Worm (Caenorhabditis elegans) whole organism, young adult: ENCODE results near the gene F13D12.3.
A peak's percentile ranks its signal among the peaks of the same experiment; 100 is the strongest.
"Not testable (repeated sequence)": the region's sequence is repeated elsewhere in the genome, so short reads cannot be mapped to it uniquely, and the experiment has no call there.

Experiments used
- B0035.1 ChIP-seq: sonication (generic microtip); optimal IDR thresholded peaks from 2 replicates; lab custom pipeline; 2016; ENCODE audit warnings: missing genetic modification characterization, mild to moderate bottlenecking, missing compliant biosample characterization, missing genotype, missing genetic modification reagents
- F23B12.7 ChIP-seq: sonication (generic microtip); optimal IDR thresholded peaks from 2 replicates; lab custom pipeline; 2017; ENCODE audit warnings: missing genetic modification characterization, mild to moderate bottlenecking, missing compliant biosample characterization, antibody characterized with exemption, moderate library complexity; ENCODE audit not compliant: insufficient read depth
- F33H1.4 ChIP-seq: fragments of 200-800 bp; sonication (Bioruptor generic); IDR thresholded peaks from 2 replicates; pipeline ENCODE4 v1.3.6; 2022; ENCODE audit warnings: missing genetic modification reagents, missing genetic modification characterization, missing compliant biosample characterization
- F37B4.10 ChIP-seq: fragments of 200-800 bp; sonication (Bioruptor generic); IDR thresholded peaks from 2 replicates; pipeline ENCODE4 v1.3.6; 2022; ENCODE audit warnings: missing genetic modification characterization, missing compliant biosample characterization
- F39B2.1 ChIP-seq: fragments of 200-800 bp; sonication (Bioruptor generic); IDR thresholded peaks from 2 replicates; pipeline ENCODE4 v1.3.6; 2022; ENCODE audit warnings: missing genetic modification reagents, missing genetic modification characterization, missing compliant biosample characterization
- F49E8.2 ChIP-seq: sonication (generic microtip); optimal IDR thresholded peaks from 3 replicates; lab custom pipeline; 2017; ENCODE audit warnings: missing genetic modification characterization, mild to moderate bottlenecking, missing compliant biosample characterization, antibody characterized with exemption, moderate library complexity; ENCODE audit not compliant: insufficient read depth
- T07F8.4 ChIP-seq: sonication (generic microtip); optimal IDR thresholded peaks from 2 replicates; lab custom pipeline; 2016; ENCODE audit warnings: mild to moderate bottlenecking, missing genetic modification characterization, moderate library complexity, missing compliant biosample characterization
- Y53G8AR.9 ChIP-seq: fragments of 200-800 bp; sonication (Bioruptor generic); conservative IDR thresholded peaks from 2 replicates; pipeline ENCODE4 v1.3.6; 2022; ENCODE audit warnings: missing genetic modification reagents, missing genetic modification characterization, missing compliant biosample characterization
- Y56A3A.18 ChIP-seq: fragments of 200-800 bp; sonication (Bioruptor generic); IDR thresholded peaks from 2 replicates; pipeline ENCODE4 v1.3.6; 2022; ENCODE audit warnings: missing genetic modification reagents, missing genetic modification characterization, missing compliant biosample characterization
- ZK185.1 ChIP-seq: sonication (generic microtip); optimal IDR thresholded peaks from 2 replicates; lab custom pipeline; 2016; ENCODE audit warnings: mild to moderate bottlenecking, missing genetic modification characterization, missing compliant biosample characterization; ENCODE audit not compliant: poor library complexity, severe bottlenecking
- ama-1 ChIP-seq, 3 experiments: fragments of 150-350 bp in 1 of 3; sonication (generic microtip) in 2 of 3; optimal IDR thresholded peaks; 2 replicates each; lab custom pipeline; 2014 to 2018; ENCODE audit warnings: missing biosample characterization in 2 of 3, missing genetic modification characterization in 2 of 3, missing genetic modification reagents in 2 of 3
- bed-2 ChIP-seq: fragments of 200-800 bp; sonication (Bioruptor generic); IDR thresholded peaks from 2 replicates; pipeline ENCODE4 v1.3.6; 2022; ENCODE audit warnings: missing genetic modification reagents, missing genetic modification characterization, missing compliant biosample characterization
- cebp-1 ChIP-seq, 2 experiments: fragments of 200-800 bp in 1 of 2; sonication (Bioruptor generic) in 1 of 2; sonication (generic microtip) in 1 of 2; IDR thresholded peaks in 1 of 2; optimal IDR thresholded peaks in 1 of 2; 2 replicates each; pipeline versions ENCODE4 v1.3.6 to Lab custom; 2017 to 2022; ENCODE audit warnings: missing compliant biosample characterization in 2 of 2, missing genetic modification characterization in 2 of 2, mild to moderate bottlenecking in 1 of 2, missing genetic modification reagents in 1 of 2, moderate library complexity in 1 of 2
- cebp-2 ChIP-seq: fragments of 200-800 bp; sonication (Bioruptor generic); IDR thresholded peaks from 2 replicates; pipeline ENCODE4 v1.3.6; 2022; ENCODE audit warnings: missing genetic modification characterization, missing compliant biosample characterization
- ceh-100 ChIP-seq: fragments of 200-800 bp; sonication (Bioruptor generic); IDR thresholded peaks from 2 replicates; pipeline ENCODE4 v1.3.6; 2022; ENCODE audit warnings: missing genetic modification reagents, missing genetic modification characterization, missing compliant biosample characterization
- ceh-40 ChIP-seq: fragments of 200-800 bp; sonication (Bioruptor generic); IDR thresholded peaks from 2 replicates; pipeline ENCODE4 v1.3.6; 2022; ENCODE audit warnings: missing genetic modification characterization, missing compliant biosample characterization
- ceh-58 ChIP-seq: fragments of 200-800 bp; sonication (Bioruptor generic); IDR thresholded peaks from 2 replicates; pipeline ENCODE4 v1.3.6; 2022; ENCODE audit warnings: missing genetic modification characterization, missing compliant biosample characterization
- ceh-91 ChIP-seq: fragments of 200-800 bp; sonication (Bioruptor generic); IDR thresholded peaks from 2 replicates; pipeline ENCODE4 v1.3.6; 2022; ENCODE audit warnings: missing genetic modification reagents, missing genetic modification characterization, missing compliant biosample characterization
- chd-7 ChIP-seq: sonication (generic microtip); optimal IDR thresholded peaks from 2 replicates; lab custom pipeline; 2016; ENCODE audit warnings: mild to moderate bottlenecking, missing genetic modification characterization, moderate library complexity, missing compliant biosample characterization
- dox-1 ChIP-seq: fragments of 200-800 bp; sonication (Bioruptor generic); IDR thresholded peaks from 2 replicates; pipeline ENCODE4 v1.3.6; 2022; ENCODE audit warnings: missing genetic modification reagents, missing genetic modification characterization, missing compliant biosample characterization
- dpff-1 ChIP-seq: sonication (generic microtip); optimal IDR thresholded peaks from 2 replicates; lab custom pipeline; 2017; ENCODE audit warnings: mild to moderate bottlenecking, missing genetic modification characterization, missing compliant biosample characterization
- efl-1 ChIP-seq: fragments of 150-350 bp; optimal IDR thresholded peaks from 2 replicates; lab custom pipeline; 2014; ENCODE audit warnings: missing biosample characterization, missing genetic modification reagents, missing genetic modification characterization
- egl-18 ChIP-seq: fragments of 200-800 bp; sonication (Bioruptor generic); IDR thresholded peaks from 2 replicates; pipeline ENCODE4 v1.3.6; 2022; ENCODE audit warnings: missing genetic modification reagents, missing genetic modification characterization, missing compliant biosample characterization
- egl-44 ChIP-seq: fragments of 200-800 bp; sonication (Bioruptor generic); IDR thresholded peaks from 2 replicates; pipeline ENCODE4 v1.3.6; 2022; ENCODE audit warnings: missing genetic modification reagents, missing genetic modification characterization, missing compliant biosample characterization
- egrh-3 ChIP-seq: fragments of 200-800 bp; sonication (Bioruptor generic); IDR thresholded peaks from 2 replicates; pipeline ENCODE4 v1.3.6; 2022; ENCODE audit warnings: missing genetic modification reagents, missing genetic modification characterization, missing compliant biosample characterization
- ets-4 ChIP-seq: fragments of 200-800 bp; sonication (Bioruptor generic); optimal IDR thresholded peaks from 2 replicates; lab custom pipeline; 2018; ENCODE audit warnings: mild to moderate bottlenecking, missing genetic modification characterization, missing compliant biosample characterization
- hrde-1 ChIP-seq: sonication (generic microtip); optimal IDR thresholded peaks from 2 replicates; lab custom pipeline; 2016; ENCODE audit warnings: missing genetic modification characterization, mild to moderate bottlenecking, missing compliant biosample characterization, moderate library complexity, missing genotype, missing genetic modification reagents, borderline replicate concordance
- hsf-1 ChIP-seq: fragments of 200-800 bp; sonication (Bioruptor generic); IDR thresholded peaks from 2 replicates; pipeline ENCODE4 v1.3.6; 2022; ENCODE audit warnings: missing genetic modification reagents, missing genetic modification characterization, missing compliant biosample characterization
- lin-40 ChIP-seq: sonication (generic microtip); optimal IDR thresholded peaks from 2 replicates; lab custom pipeline; 2016; ENCODE audit warnings: missing genetic modification characterization, mild to moderate bottlenecking, missing compliant biosample characterization, missing genotype, missing genetic modification reagents
- lin-54 ChIP-seq: fragments of 200-800 bp; sonication (Bioruptor generic); optimal IDR thresholded peaks from 2 replicates; lab custom pipeline; 2018; ENCODE audit warnings: mild to moderate bottlenecking, missing genetic modification characterization, missing compliant biosample characterization
- madf-8 ChIP-seq: fragments of 200-800 bp; sonication (Bioruptor generic); conservative IDR thresholded peaks from 2 replicates; pipeline ENCODE4 v1.3.6; 2022; ENCODE audit warnings: missing genetic modification reagents, missing genetic modification characterization, missing compliant biosample characterization
- mel-28 ChIP-seq: sonication (generic microtip); optimal IDR thresholded peaks from 2 replicates; lab custom pipeline; 2016; ENCODE audit warnings: borderline replicate concordance, mild to moderate bottlenecking, missing genetic modification characterization, missing compliant biosample characterization
- nhr-179 ChIP-seq: sonication (generic microtip); optimal IDR thresholded peaks from 2 replicates; lab custom pipeline; 2016; ENCODE audit warnings: mild to moderate bottlenecking, missing genetic modification characterization, missing compliant biosample characterization
- pbrm-1 ChIP-seq: fragments of 200-800 bp; sonication (Bioruptor generic); IDR thresholded peaks from 2 replicates; pipeline ENCODE4 v1.3.6; 2022; ENCODE audit warnings: missing genetic modification reagents, missing genetic modification characterization, missing compliant biosample characterization
- rcor-1 ChIP-seq: fragments of 200-800 bp; sonication (Bioruptor generic); IDR thresholded peaks from 2 replicates; pipeline ENCODE4 v1.3.6; 2022; ENCODE audit warnings: missing genetic modification reagents, missing genetic modification characterization, missing compliant biosample characterization
- rpc-1 ChIP-seq, 2 experiments: fragments of 150-350 bp in 1 of 2; sonication (generic microtip) in 1 of 2; optimal IDR thresholded peaks; 2 replicates each; lab custom pipeline; 2014 to 2018; ENCODE audit warnings: missing biosample characterization in 1 of 2, missing genetic modification characterization in 1 of 2, missing genetic modification reagents in 1 of 2, missing genotype in 1 of 2
- sea-2 ChIP-seq: fragments of 200-800 bp; sonication (Bioruptor generic); IDR thresholded peaks from 2 replicates; pipeline ENCODE4 v1.3.6; 2022; ENCODE audit warnings: missing genetic modification characterization, missing compliant biosample characterization
- snpc-1.1 ChIP-seq: sonication (generic microtip); optimal IDR thresholded peaks from 2 replicates; lab custom pipeline; 2017; ENCODE audit warnings: missing genetic modification characterization, mild to moderate bottlenecking, missing compliant biosample characterization, antibody characterized with exemption, moderate library complexity, missing genotype, missing genetic modification reagents; ENCODE audit not compliant: insufficient read depth
- zfh-2 ChIP-seq: fragments of 200-800 bp; sonication (Bioruptor generic); conservative IDR thresholded peaks from 2 replicates; pipeline ENCODE4 v1.3.6; 2022; ENCODE audit warnings: missing genetic modification reagents, missing genetic modification characterization, missing compliant biosample characterization
- ztf-18 ChIP-seq: sonication (generic microtip); optimal IDR thresholded peaks from 2 replicates; lab custom pipeline; 2016; ENCODE audit warnings: missing genotype, mild to moderate bottlenecking, missing genetic modification characterization, missing compliant biosample characterization
- ztf-26 ChIP-seq: sonication (generic microtip); optimal IDR thresholded peaks from 2 replicates; lab custom pipeline; 2017; ENCODE audit warnings: missing genetic modification characterization, missing compliant biosample characterization
- ztf-3 ChIP-seq: fragments of 200-800 bp; sonication (Bioruptor generic); optimal IDR thresholded peaks from 2 replicates; lab custom pipeline; 2018; ENCODE audit warnings: mild to moderate bottlenecking, missing genetic modification characterization, missing compliant biosample characterization

The F13D12.3 gene

ce11 chrII:11759277-11759676 is 39.1 kb downstream of the F13D12.3 start, which contains the start of the genes F44E5.4 and F44E5.5 (continued):
- TF ChIP-seq ceh-91, result peak; percentile 62
- peak; percentile 48 for TF ChIP-seq ztf-18
- peak; percentile 90 for TF ChIP-seq B0035.1 (tag; lab: Kevin White, UChicago)
- peak; percentile 100 for TF ChIP-seq hsf-1 (GFP tag; lab: Robert Waterston, UW)
- peak; percentile 93 for TF ChIP-seq egrh-3
- peak; percentile 95 for TF ChIP-seq ceh-40 (GFP tag; lab: Robert Waterston, UW)
- TF ChIP-seq F33H1.4 (GFP tag; lab: Robert Waterston, UW), result peak; percentile 77
- TF ChIP-seq ceh-58, result peak; percentile 97
- TF ChIP-seq ztf-26 (tag; lab: Kevin White, UChicago), result peak; percentile 97
- peak; percentile 88 for TF ChIP-seq ceh-100
- peak; percentile 99 for TF ChIP-seq pbrm-1 (GFP tag; lab: Robert Waterston, UW)
- peak; percentile 97 for TF ChIP-seq lin-40 (tag; lab: Kevin White, UChicago)
- 0 out of 2 replicates have a peak, but pooled peaks have one; percentile 19 for TF ChIP-seq madf-8
- TF ChIP-seq dpff-1, result peak; percentile 93
- peak; percentile 85 for TF ChIP-seq mel-28 (tag; lab: Kevin White, UChicago)
- TF ChIP-seq zfh-2 (GFP tag; lab: Robert Waterston, UW), result peak; percentile 79
- peak; percentile 98 for TF ChIP-seq ztf-3 (GFP tag; lab: Kevin White, UChicago)
- TF ChIP-seq rpc-1 (optimal IDR thresholded peaks at IDR 0.05; lab: Kevin White, UChicago), result peak; percentile 100
- TF ChIP-seq rpc-1 (tag; optimal IDR thresholded peaks at IDR 0.05; lab: Kevin White, UChicago), result not testable (repeated sequence)
- peak; percentile 92 for TF ChIP-seq bed-2 (GFP tag; lab: Robert Waterston, UW)
- TF ChIP-seq cebp-1 (GFP tag; IDR thresholded peaks at IDR 0.05; lab: Robert Waterston, UW), result peak; percentile 89
- peak; percentile 80 for TF ChIP-seq cebp-1 (tag; optimal IDR thresholded peaks at IDR 0.05; lab: Kevin White, UChicago)
- TF ChIP-seq sea-2 (GFP tag; lab: Robert Waterston, UW), result peak; percentile 99
- peak; percentile 99 for TF ChIP-seq egl-18 (GFP tag; lab: Robert Waterston, UW)
- peak; percentile 95; the same call in 1 of the 2 replicates for TF ChIP-seq F37B4.10 (GFP tag; lab: Robert Waterston, UW)
- TF ChIP-seq Y53G8AR.9 (GFP tag; lab: Robert Waterston, UW), result peak; percentile 99

DNA sequence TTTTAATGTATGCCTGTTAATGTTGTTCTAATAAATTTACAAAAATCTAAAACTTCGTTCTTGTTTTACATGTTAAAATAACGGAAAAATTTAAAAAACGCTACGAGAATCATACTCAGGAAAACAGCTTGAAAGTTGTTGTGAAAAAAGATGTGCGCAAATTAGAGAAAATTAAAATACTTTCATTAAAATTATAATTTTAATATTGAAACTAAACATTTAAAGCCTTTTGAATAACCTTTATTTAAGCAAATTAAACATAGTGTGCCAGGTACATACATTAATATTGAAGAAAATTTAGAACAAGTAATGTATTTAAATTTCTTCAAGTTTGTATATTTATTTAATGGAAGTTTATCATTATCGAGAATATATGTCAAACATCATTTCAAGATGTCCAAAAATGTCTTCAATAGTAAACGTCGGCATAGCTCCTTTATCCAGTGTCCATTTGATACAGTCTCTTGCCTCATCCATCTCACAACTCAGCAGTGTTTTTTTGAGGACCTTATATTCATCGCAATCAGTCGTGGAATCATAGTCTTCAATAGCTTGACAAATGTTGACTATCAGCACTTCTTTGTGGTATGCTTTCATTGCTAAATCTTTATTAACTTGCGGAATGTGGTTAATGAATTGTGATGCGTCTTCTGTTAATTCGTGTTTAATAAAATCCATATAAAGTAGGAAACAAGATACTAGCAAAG is 41.8 kb downstream of the F13D12.3 start:
- peak; percentile 83 for TF ChIP-seq ama-1 (optimal IDR thresholded peaks at IDR 0.05; lab: Kevin White, UChicago)
- TF ChIP-seq ama-1 (GFP tag; optimal IDR thresholded peaks at IDR 0.05; lab: Kevin White, UChicago), result peak in 1 of 2 experiments; percentile 54
- TF ChIP-seq hrde-1 (tag; lab: Kevin White, UChicago), result no peak
- TF ChIP-seq ceh-91, result no peak
- no peak for TF ChIP-seq Y56A3A.18 (GFP tag; lab: Robert Waterston, UW)
- TF ChIP-seq ets-4, result no peak
- no peak for TF ChIP-seq rcor-1 (GFP tag; lab: Robert Waterston, UW)
- TF ChIP-seq egl-44, result no peak
- no peak for TF ChIP-seq egl-18 (GFP tag; lab: Robert Waterston, UW)
- TF ChIP-seq nhr-179 (tag; lab: Kevin White, UChicago), result no peak
- peak; percentile 36 for TF ChIP-seq lin-54 (GFP tag; lab: Kevin White, UChicago)
- no peak for TF ChIP-seq ceh-40 (GFP tag; lab: Robert Waterston, UW)
- peak; percentile 7; the same call in 1 of the 2 replicates for TF ChIP-seq hsf-1 (GFP tag; lab: Robert Waterston, UW)
- no peak for TF ChIP-seq F49E8.2 (tag; lab: Kevin White, UChicago)
- no peak for TF ChIP-seq ZK185.1 (tag; lab: Kevin White, UChicago)
- 0 out of 2 replicates have a peak, but pooled peaks have one; percentile 20 for TF ChIP-seq cebp-2 (GFP tag; lab: Robert Waterston, UW)
- TF ChIP-seq chd-7, result no peak
- TF ChIP-seq F23B12.7, result no peak
- TF ChIP-seq dox-1 (GFP tag; lab: Robert Waterston, UW), result no peak; the same call in 1 of the 2 replicates
- no peak for TF ChIP-seq F37B4.10 (GFP tag; lab: Robert Waterston, UW)
- TF ChIP-seq F39B2.1 (GFP tag; lab: Robert Waterston, UW), result no peak
- no peak for TF ChIP-seq ztf-26 (tag; lab: Kevin White, UChicago)
- no peak for TF ChIP-seq efl-1
- no peak for TF ChIP-seq rpc-1 (optimal IDR thresholded peaks at IDR 0.05; lab: Kevin White, UChicago)
- TF ChIP-seq rpc-1 (tag; optimal IDR thresholded peaks at IDR 0.05; lab: Kevin White, UChicago), result no peak
- TF ChIP-seq snpc-1.1 (tag; lab: Kevin White, UChicago), result no peak
- no peak for TF ChIP-seq cebp-1 (GFP tag; IDR thresholded peaks at IDR 0.05; lab: Robert Waterston, UW)
- TF ChIP-seq cebp-1 (tag; optimal IDR thresholded peaks at IDR 0.05; lab: Kevin White, UChicago), result no peak
- peak; percentile 1 for TF ChIP-seq T07F8.4
